Fruit fly (Drosophila melanogaster) whole organism: ENCODE measurements around the gene CDase.

ENCODE experiments used
- pan ChIP-seq: fragments of >200 bp; optimal IDR thresholded peaks from 2 replicates; lab custom pipeline; 2017
- usp ChIP-seq: fragments of >200 bp; optimal IDR thresholded peaks from 2 replicates; lab custom pipeline; 2017; ENCODE audit warnings: missing biosample characterization, missing genetic modification characterization, mixed read lengths

dm6 chr3R:30425622-30426021 lies 33.7 kb upstream of the CDase start:
- TF ChIP-seq pan (lab: Kevin White, UChicago): no peak
- TF ChIP-seq usp (GFP tag; lab: Kevin White, UChicago): no peak
